Worm (Caenorhabditis elegans) whole organism, late embryonic: Measurements from ENCODE around the gene oma-2.

ENCODE experiments used
- C08G9.2 ChIP-seq: sonication (generic microtip); optimal IDR thresholded peaks from 2 replicates; lab custom pipeline; 2016; ENCODE audit warnings: mild to moderate bottlenecking, missing genetic modification characterization, moderate library complexity, missing compliant biosample characterization
- T23F11.4 ChIP-seq: fragments of 200-800 bp; sonication (Bioruptor generic); optimal IDR thresholded peaks from 2 replicates; lab custom pipeline; 2018; ENCODE audit warnings: mild to moderate bottlenecking, missing genetic modification characterization, missing compliant biosample characterization
- Y22D7AL.16 ChIP-seq: sonication (generic microtip); optimal IDR thresholded peaks from 2 replicates; lab custom pipeline; 2016; ENCODE audit warnings: missing genetic modification characterization, missing compliant biosample characterization
- ama-1 ChIP-seq: fragments of 150-350 bp; optimal IDR thresholded peaks from 2 replicates; lab custom pipeline; 2014
- ceh-19 ChIP-seq: fragments of 200-800 bp; sonication (Bioruptor generic); optimal IDR thresholded peaks from 2 replicates; lab custom pipeline; 2018; ENCODE audit warnings: mild to moderate bottlenecking, missing genetic modification characterization, missing compliant biosample characterization
- ceh-24 ChIP-seq: sonication (generic microtip); optimal IDR thresholded peaks from 2 replicates; lab custom pipeline; 2016; ENCODE audit warnings: mild to moderate bottlenecking, missing genetic modification characterization, missing compliant biosample characterization
- ceh-30 ChIP-seq: fragments of 150-350 bp; optimal IDR thresholded peaks from 2 replicates; lab custom pipeline; 2014; ENCODE audit warnings: missing biosample characterization, missing genetic modification characterization
- ceh-31 ChIP-seq: sonication (generic microtip); optimal IDR thresholded peaks from 2 replicates; lab custom pipeline; 2016; ENCODE audit warnings: missing genetic modification characterization, missing compliant biosample characterization
- ceh-45 ChIP-seq: fragments of 200-800 bp; sonication (Bioruptor generic); IDR thresholded peaks from 2 replicates; pipeline ENCODE4 v1.3.6; 2022; ENCODE audit warnings: missing genetic modification reagents, missing genetic modification characterization, missing compliant biosample characterization
- ceh-6 ChIP-seq: fragments of 200-800 bp; sonication (Bioruptor generic); optimal IDR thresholded peaks from 2 replicates; lab custom pipeline; 2018; ENCODE audit warnings: mild to moderate bottlenecking, missing genetic modification characterization, missing compliant biosample characterization
- dve-1 ChIP-seq: sonication (generic microtip); optimal IDR thresholded peaks from 2 replicates; lab custom pipeline; 2017; ENCODE audit warnings: antibody characterized with exemption, mild to moderate bottlenecking, missing genetic modification characterization, missing compliant biosample characterization
- elt-2 ChIP-seq: sonication (generic microtip); optimal IDR thresholded peaks from 2 replicates; lab custom pipeline; 2016; ENCODE audit warnings: missing genetic modification reagents, missing genetic modification characterization, missing compliant biosample characterization
- eyg-1 ChIP-seq: sonication (generic microtip); optimal IDR thresholded peaks from 2 replicates; lab custom pipeline; 2016; ENCODE audit warnings: missing genotype, missing genetic modification characterization, missing compliant biosample characterization
- fax-1 ChIP-seq: sonication (generic microtip); optimal IDR thresholded peaks from 2 replicates; lab custom pipeline; 2016; ENCODE audit warnings: missing genotype, missing genetic modification characterization, missing compliant biosample characterization
- gmeb-2 ChIP-seq: sonication (generic microtip); optimal IDR thresholded peaks from 2 replicates; lab custom pipeline; 2016; ENCODE audit warnings: missing genetic modification characterization, inconsistent platforms, missing compliant biosample characterization
- hlh-15 ChIP-seq: sonication (generic microtip); optimal IDR thresholded peaks from 2 replicates; lab custom pipeline; 2016; ENCODE audit warnings: missing genetic modification characterization, missing compliant biosample characterization
- hlh-8 ChIP-seq: sonication (generic microtip); optimal IDR thresholded peaks from 2 replicates; lab custom pipeline; 2016; ENCODE audit warnings: missing genotype, missing genetic modification characterization, missing compliant biosample characterization
- mec-3 ChIP-seq: sonication (generic microtip); optimal IDR thresholded peaks from 2 replicates; lab custom pipeline; 2016; ENCODE audit warnings: borderline replicate concordance, missing genetic modification characterization, missing compliant biosample characterization
- nfya-1 ChIP-seq: sonication (generic microtip); optimal IDR thresholded peaks from 2 replicates; lab custom pipeline; 2017; ENCODE audit warnings: missing genetic modification characterization, mild to moderate bottlenecking, missing compliant biosample characterization, antibody characterized with exemption, moderate library complexity
- nhr-11 ChIP-seq: fragments of 150-350 bp; optimal IDR thresholded peaks from 2 replicates; lab custom pipeline; 2014; ENCODE audit warnings: missing biosample characterization, missing genetic modification characterization
- nhr-232 ChIP-seq: sonication (generic microtip); optimal IDR thresholded peaks from 2 replicates; lab custom pipeline; 2016; ENCODE audit warnings: missing genetic modification characterization, missing compliant biosample characterization
- npax-4 ChIP-seq: sonication (generic microtip); optimal IDR thresholded peaks from 2 replicates; lab custom pipeline; 2016; ENCODE audit warnings: missing genetic modification characterization, missing compliant biosample characterization
- odd-2 ChIP-seq: sonication (generic microtip); optimal IDR thresholded peaks from 2 replicates; lab custom pipeline; 2017; ENCODE audit warnings: antibody characterized with exemption, mild to moderate bottlenecking, missing genetic modification characterization, missing compliant biosample characterization
- pha-2 ChIP-seq: sonication (generic microtip); optimal IDR thresholded peaks from 2 replicates; lab custom pipeline; 2017; ENCODE audit warnings: mild to moderate bottlenecking, missing genetic modification characterization, missing compliant biosample characterization
- pha-4 ChIP-seq: fragments of 150-350 bp; optimal IDR thresholded peaks from 2 replicates; lab custom pipeline; 2018; ENCODE audit warnings: missing biosample characterization, missing genetic modification reagents, missing genetic modification characterization
- pqm-1 ChIP-seq: sonication (generic microtip); optimal IDR thresholded peaks from 2 replicates; lab custom pipeline; 2016; ENCODE audit warnings: missing genetic modification characterization, missing compliant biosample characterization
- rnt-1 ChIP-seq: sonication (generic microtip); optimal IDR thresholded peaks from 2 replicates; lab custom pipeline; 2016; ENCODE audit warnings: missing genetic modification characterization, missing compliant biosample characterization
- syd-9 ChIP-seq: sonication (generic microtip); optimal IDR thresholded peaks from 2 replicates; lab custom pipeline; 2016; ENCODE audit warnings: mild to moderate bottlenecking, missing genetic modification characterization, moderate library complexity, missing compliant biosample characterization
- tbx-7 ChIP-seq: sonication (generic microtip); optimal IDR thresholded peaks from 2 replicates; lab custom pipeline; 2016; ENCODE audit warnings: missing genotype, missing genetic modification characterization, missing compliant biosample characterization
- unc-42 ChIP-seq: sonication (generic microtip); optimal IDR thresholded peaks from 2 replicates; lab custom pipeline; 2016; ENCODE audit warnings: missing genotype, missing genetic modification characterization, missing compliant biosample characterization
- unc-55 ChIP-seq: sonication (generic microtip); optimal IDR thresholded peaks from 2 replicates; lab custom pipeline; 2017; ENCODE audit warnings: missing biosample characterization, missing genetic modification reagents, missing genetic modification characterization

oma-2 gene

DNA sequence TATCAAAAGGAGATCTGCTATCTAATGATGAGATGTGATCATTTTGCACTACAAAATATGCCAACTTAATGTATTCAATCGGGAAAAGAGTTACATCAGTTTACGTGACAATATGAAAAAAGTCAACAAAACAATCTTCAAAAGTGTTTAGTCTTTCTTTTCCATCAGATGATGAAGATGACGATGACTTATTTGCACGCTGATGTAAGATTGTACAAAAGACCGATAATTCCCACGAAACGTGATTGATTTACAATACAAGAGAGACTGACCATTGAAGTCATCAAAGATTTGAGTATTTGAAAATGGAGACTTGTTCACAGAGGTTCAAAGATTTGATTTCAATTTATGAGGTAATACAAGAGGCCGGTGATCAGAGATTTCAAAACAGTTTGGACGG lies 4.0 kb upstream of the oma-2 start:
- no peak for TF ChIP-seq ceh-19 (GFP tag; lab: Kevin White, UChicago)
- no peak for TF ChIP-seq fax-1 (tag; lab: Kevin White, UChicago)
- no peak for TF ChIP-seq ceh-24 (tag; lab: Kevin White, UChicago)
- no peak for TF ChIP-seq syd-9 (tag; lab: Kevin White, UChicago)
- no peak for TF ChIP-seq gmeb-2
- no peak for TF ChIP-seq Y22D7AL.16 (tag; lab: Kevin White, UChicago)
- no peak for TF ChIP-seq mec-3 (tag; lab: Kevin White, UChicago)
- TF ChIP-seq hlh-8 (tag; lab: Kevin White, UChicago), result no peak
- TF ChIP-seq elt-2 (tag; lab: Kevin White, UChicago), result no peak
- TF ChIP-seq ceh-6 (GFP tag; lab: Kevin White, UChicago), result no peak
- no peak for TF ChIP-seq unc-42 (tag; lab: Kevin White, UChicago)
- TF ChIP-seq, all 69 proteins: peak for 0

DNA sequence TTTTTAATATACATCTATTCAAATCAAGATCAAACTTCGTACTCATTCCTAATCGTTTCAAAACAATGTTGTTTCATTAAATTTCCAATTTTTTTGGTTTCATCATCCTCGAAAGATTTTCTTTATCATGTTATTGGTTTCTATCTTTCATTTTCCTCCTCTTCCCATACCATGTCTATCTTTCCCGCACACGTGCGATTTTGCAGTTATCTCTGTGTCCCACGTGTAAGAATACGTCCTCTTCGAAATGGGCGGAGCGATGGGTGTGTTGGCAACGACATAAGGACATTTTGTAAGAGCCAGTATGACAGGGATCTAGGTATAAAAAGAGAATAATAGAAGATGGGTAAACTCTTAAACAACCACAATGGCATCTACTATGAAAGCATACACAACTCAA lies 2.9 kb upstream of the oma-2 start, which contains the start of gene F43H9.4:
TSS of gene F43H9.4 (plus strand) at position 366 of the 400 bp plus-strand sequence.
- TF ChIP-seq eyg-1 (tag; lab: Kevin White, UChicago) (no peak), ceh-31 (tag; lab: Kevin White, UChicago) (no peak), npax-4 (tag; lab: Kevin White, UChicago) (no peak), C08G9.2 (no peak)

DNA sequence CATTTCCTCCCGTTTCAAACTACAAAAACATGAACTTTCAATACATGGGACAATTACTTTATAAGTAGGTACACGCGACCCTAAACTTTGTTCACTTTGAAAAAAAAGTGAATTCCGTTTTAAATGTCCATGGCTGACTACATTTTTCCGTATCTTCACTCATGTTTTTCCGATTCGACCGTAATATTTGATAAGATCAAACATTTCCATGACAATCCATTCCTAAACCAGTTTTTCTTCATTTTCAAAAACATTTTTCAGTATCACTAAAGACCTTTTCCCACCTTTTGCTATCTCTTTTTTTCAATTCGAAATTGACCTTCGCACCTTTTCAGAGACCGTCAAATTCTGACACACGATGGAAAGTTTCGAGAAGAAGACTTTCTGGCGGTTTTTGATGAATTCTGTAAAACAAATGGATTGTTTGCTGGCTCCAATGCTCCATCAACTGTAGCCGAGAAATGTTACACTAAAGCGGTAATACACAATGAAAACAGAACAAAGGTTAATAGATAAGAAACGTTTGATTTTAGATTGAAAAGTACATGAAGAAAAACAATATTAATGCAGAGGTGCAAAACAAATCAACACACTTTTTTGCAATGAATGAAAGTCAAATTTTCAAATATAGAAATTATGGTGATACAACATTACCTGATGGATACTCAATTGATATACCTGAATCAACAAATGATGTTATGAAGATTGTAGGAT lies 1.7 kb upstream of the oma-2 start:
- no peak for TF ChIP-seq gmeb-2

DNA sequence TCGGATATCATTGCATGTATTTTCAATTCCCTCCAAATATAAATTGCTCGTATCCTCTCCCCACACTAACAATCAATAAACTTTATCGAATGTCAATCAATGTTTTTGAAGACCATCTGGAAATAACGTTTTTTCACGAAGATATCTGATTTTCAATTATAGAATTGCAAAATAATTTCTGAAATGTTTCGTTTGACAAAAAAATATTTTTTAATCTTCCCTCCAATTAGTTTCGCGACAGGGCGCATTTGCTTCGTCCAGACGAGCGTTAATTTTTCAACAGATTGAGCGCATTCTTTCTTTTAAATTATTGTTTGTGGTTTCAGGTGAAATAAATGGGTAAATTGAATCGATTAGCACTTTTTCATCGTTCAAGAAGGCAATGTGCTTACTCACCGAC lies 1.9 kb downstream of the oma-2 start, which contains the start of gene vars-1:
TSS of gene vars-1 (plus strand) at position 291 of the 400 bp plus-strand sequence.
- TF ChIP-seq unc-55 (GFP tag; lab: Kevin White, UChicago) (peak; percentile 54), unc-42 (tag; lab: Kevin White, UChicago) (peak; percentile 35), C08G9.2 (no peak), nfya-1 (peak; percentile 0)

DNA sequence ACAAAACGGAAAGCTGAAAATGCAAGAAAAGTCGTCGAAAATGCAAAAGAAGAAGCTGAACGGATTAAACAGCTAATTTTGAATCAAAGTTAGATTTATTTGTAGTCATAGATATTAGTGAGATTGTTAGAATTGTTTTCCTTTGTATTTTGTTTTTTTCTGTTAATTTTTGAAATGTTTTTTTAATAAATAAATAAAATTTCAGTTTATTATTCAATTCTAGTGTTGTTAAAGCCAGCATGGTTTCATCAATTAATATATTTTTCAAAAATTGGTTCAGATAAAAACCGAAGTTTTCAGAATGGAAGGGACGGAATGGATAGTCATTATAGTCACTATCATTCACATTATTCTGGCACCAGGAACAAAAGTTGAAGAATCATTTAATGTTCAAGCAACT lies 5.6 kb downstream of the oma-2 start, which contains the start of gene algn-12:
TSS of gene algn-12 (plus strand) at position 301 of the 400 bp plus-strand sequence.
- TF ChIP-seq odd-2 (no peak), ceh-45 (no peak), nhr-11 (tag; lab: Kevin White, UChicago) (no peak), npax-4 (tag; lab: Kevin White, UChicago) (no peak), ceh-30 (no peak)
- TF ChIP-seq, all 69 proteins: peak for 0

DNA sequence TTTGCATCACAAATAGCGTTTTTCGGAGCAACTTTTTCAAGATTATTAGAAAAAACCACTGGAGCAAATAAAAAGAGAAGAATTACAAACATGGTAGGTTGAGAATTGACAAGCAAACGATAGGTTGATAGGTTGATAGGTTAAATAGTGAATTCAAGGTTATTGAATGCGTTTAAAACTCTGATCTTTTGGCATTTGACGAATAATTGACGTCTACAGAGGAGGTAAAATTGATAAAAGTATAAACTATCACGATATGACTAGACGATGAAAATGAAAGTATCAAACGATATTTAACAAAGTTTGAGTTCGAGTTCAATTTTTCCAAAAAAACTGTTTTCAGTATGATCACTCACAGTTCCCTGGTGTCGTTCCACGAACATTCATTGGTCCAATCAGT lies 6.7 kb downstream of the oma-2 start, which contains the start of gene ZC513.14:
TSS of gene ZC513.14 (minus strand) at position 101 of the 400 bp plus-strand sequence.
- TF ChIP-seq elt-2 (tag; lab: Kevin White, UChicago) (no peak), hlh-15 (tag; lab: Kevin White, UChicago) (no peak), nhr-232 (tag; lab: Kevin White, UChicago) (no peak), pqm-1 (no peak), pha-4 (tag; lab: Kevin White, UChicago) (no peak), odd-2 (no peak)
- TF ChIP-seq, all 69 proteins: peak for 0

DNA sequence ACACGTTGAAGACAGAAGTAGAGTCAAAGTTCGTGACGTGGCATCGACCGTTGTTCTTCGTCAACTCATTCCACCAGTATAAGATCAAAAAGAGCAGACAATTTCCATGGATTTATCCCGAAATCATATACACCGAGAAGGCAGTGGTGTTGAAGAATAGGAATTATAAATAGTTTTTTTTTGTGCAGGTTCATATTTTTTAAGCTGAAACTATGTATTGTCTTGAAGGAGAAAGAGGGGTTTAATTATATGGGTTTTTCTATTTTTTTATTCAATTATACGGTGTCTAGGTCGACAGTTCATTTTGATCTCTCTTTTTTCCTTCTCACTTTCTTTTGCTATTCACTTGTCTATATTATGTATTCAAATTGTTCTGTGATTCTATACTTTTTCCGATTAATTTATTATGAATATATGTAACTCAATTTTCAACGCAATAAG lies 9.9 kb downstream of the oma-2 start:
- peak; percentile 19 for TF ChIP-seq gmeb-2
- peak; percentile 75 for TF ChIP-seq ama-1 (lab: Kevin White, UChicago)
- TF ChIP-seq C08G9.2, result no peak

DNA sequence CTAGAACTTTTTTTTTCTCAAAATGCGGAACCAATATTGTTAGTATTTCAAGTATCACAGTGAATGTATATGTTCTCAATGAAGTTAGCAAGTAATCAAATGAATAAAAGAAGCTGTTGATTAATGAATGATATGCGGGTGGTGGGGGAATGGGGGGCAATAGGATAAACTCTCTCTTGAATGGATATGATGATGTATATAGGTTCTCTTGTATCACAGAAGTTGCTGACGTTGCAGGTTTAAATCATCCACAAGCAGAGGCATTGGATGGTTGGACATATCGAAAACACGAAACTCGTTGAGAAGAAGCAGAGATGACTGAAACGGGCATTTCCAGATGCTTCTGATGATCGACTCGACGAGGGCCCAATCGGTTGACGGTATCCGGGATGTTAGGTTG lies 10.4 kb downstream of the oma-2 start:
- TF ChIP-seq pha-2 (tag; lab: Kevin White, UChicago), result no peak
- TF ChIP-seq npax-4 (tag; lab: Kevin White, UChicago), result no peak
- no peak for TF ChIP-seq tbx-7 (tag; lab: Kevin White, UChicago)
- TF ChIP-seq rnt-1, result no peak
- no peak for TF ChIP-seq T23F11.4
- no peak for TF ChIP-seq fax-1 (tag; lab: Kevin White, UChicago)
- TF ChIP-seq dve-1, result no peak
- TF ChIP-seq ceh-6 (GFP tag; lab: Kevin White, UChicago), result no peak
- TF ChIP-seq hlh-15 (tag; lab: Kevin White, UChicago), result no peak
